Worm (Caenorhabditis elegans) whole organism, mixed stage, embryonic: ENCODE measurements around the gene him-14.

ENCODE experiments used
- ceh-43 ChIP-seq: fragments of 200-800 bp; sonication (Bioruptor generic); optimal IDR thresholded peaks from 2 replicates; lab custom pipeline; 2018; ENCODE audit warnings: mild to moderate bottlenecking, missing genetic modification characterization, moderate library complexity, missing compliant biosample characterization
- ces-1 ChIP-seq: fragments of 150-350 bp; optimal IDR thresholded peaks from 2 replicates; lab custom pipeline; 2014; ENCODE audit warnings: missing biosample characterization, missing genetic modification reagents, missing genetic modification characterization
- elt-3 ChIP-seq: fragments of 150-350 bp; optimal IDR thresholded peaks from 2 replicates; lab custom pipeline; 2014; ENCODE audit warnings: missing biosample characterization, missing genetic modification characterization
- hlh-1 ChIP-seq: fragments of 150-350 bp; optimal IDR thresholded peaks from 2 replicates; lab custom pipeline; 2014; ENCODE audit warnings: missing biosample characterization, missing genetic modification reagents, missing genetic modification characterization
- lin-32 ChIP-seq: fragments of 200-800 bp; sonication (Bioruptor generic); optimal IDR thresholded peaks from 2 replicates; lab custom pipeline; 2018; ENCODE audit warnings: mild to moderate bottlenecking, missing genetic modification characterization, missing compliant biosample characterization
- lsy-2 ChIP-seq: fragments of 150-350 bp; optimal IDR thresholded peaks from 2 replicates; lab custom pipeline; 2014; ENCODE audit warnings: missing biosample characterization, missing genetic modification characterization
- mab-5 ChIP-seq: fragments of 150-350 bp; optimal IDR thresholded peaks from 2 replicates; lab custom pipeline; 2014; ENCODE audit warnings: missing biosample characterization, missing genetic modification characterization
- nhr-12 ChIP-seq: fragments of 150-350 bp; optimal IDR thresholded peaks from 2 replicates; lab custom pipeline; 2014; ENCODE audit warnings: missing biosample characterization, missing genetic modification characterization
- nhr-237 ChIP-seq: fragments of 150-350 bp; optimal IDR thresholded peaks from 2 replicates; lab custom pipeline; 2014; ENCODE audit warnings: missing biosample characterization, missing genetic modification characterization
- nhr-28 ChIP-seq: fragments of 150-350 bp; optimal IDR thresholded peaks from 2 replicates; lab custom pipeline; 2014; ENCODE audit warnings: missing biosample characterization, missing genetic modification characterization
- pha-4 ChIP-seq: fragments of 150-350 bp; optimal IDR thresholded peaks from 2 replicates; lab custom pipeline; 2018; ENCODE audit warnings: missing biosample characterization, missing genetic modification reagents, missing genetic modification characterization
- sem-2 ChIP-seq: fragments of 200-800 bp; sonication (Bioruptor generic); optimal IDR thresholded peaks from 2 replicates; lab custom pipeline; 2018; ENCODE audit warnings: mild to moderate bottlenecking, missing genetic modification characterization, missing compliant biosample characterization
- unc-39 ChIP-seq: fragments of 150-350 bp; optimal IDR thresholded peaks from 2 replicates; lab custom pipeline; 2014; ENCODE audit warnings: missing biosample characterization, missing genetic modification characterization
- ztf-11 ChIP-seq: fragments of 150-350 bp; optimal IDR thresholded peaks from 2 replicates; lab custom pipeline; 2014; ENCODE audit warnings: missing biosample characterization, missing genetic modification characterization

ce11 chrII:7065391-7065790 is 4.4 kb downstream of the him-14 start, which contains the start of gene nos-2:
- TF ChIP-seq sem-2 (GFP tag; lab: Kevin White, UChicago) (no peak), hlh-1 (tag; lab: Kevin White, UChicago) (no peak), mab-5 (tag; lab: Kevin White, UChicago) (no peak), nhr-28 (tag; lab: Kevin White, UChicago) (no peak), pha-4 (tag; lab: Kevin White, UChicago) (no peak), nhr-237 (tag; lab: Kevin White, UChicago) (no peak), lin-32 (GFP tag; lab: Kevin White, UChicago) (no peak), unc-39 (tag; lab: Kevin White, UChicago) (no peak), elt-3 (no peak), ces-1 (GFP tag; lab: Kevin White, UChicago) (no peak), ceh-43 (GFP tag; lab: Kevin White, UChicago) (no peak), lsy-2 (tag; lab: Kevin White, UChicago) (no peak), ztf-11 (tag; lab: Kevin White, UChicago) (no peak), nhr-12 (tag; lab: Kevin White, UChicago) (no peak)
